Worm (Caenorhabditis elegans): Measurements from ENCODE around the gene M163.5.

Gene M163.5

DNA sequence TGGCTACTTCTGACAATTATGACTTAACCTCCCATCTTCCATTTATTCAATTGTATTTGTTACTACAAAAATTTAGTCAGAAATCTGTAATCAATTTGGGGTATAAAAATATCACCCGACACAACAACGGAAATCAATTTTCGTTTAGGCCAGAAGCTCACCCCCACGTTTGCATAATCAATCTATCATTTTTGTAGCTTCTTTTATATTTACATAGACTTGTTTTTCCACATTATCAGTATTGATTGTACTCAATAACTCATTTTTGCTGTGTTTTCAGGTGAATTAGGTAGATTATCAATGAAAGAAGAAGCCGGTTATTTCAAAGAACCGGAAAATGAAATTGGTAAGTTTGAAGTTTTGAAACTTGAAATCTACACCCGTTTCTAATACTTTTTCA, at the start of gene M163.5:
TSS of gene M163.5 (plus strand) at position 301 of the 400 bp plus-strand sequence.
- no peak for TF ChIP-seq sem-2 (GFP tag; optimal IDR thresholded peaks at IDR 0.05)
- TF ChIP-seq unc-39 (tag; optimal IDR thresholded peaks at IDR 0.05), result no peak
- no peak for TF ChIP-seq nhr-28 (tag; optimal IDR thresholded peaks at IDR 0.05)
- TF ChIP-seq elt-1 (tag; optimal IDR thresholded peaks at IDR 0.05; ENCODE audit: borderline replicate concordance, insufficient read depth), result no peak
- TF ChIP-seq hlh-1 (tag; optimal IDR thresholded peaks at IDR 0.05), result no peak
- no peak for TF ChIP-seq sptf-1 (tag; optimal IDR thresholded peaks at IDR 0.05)
- no peak for TF ChIP-seq nhr-12 (tag; optimal IDR thresholded peaks at IDR 0.05)
- no peak for TF ChIP-seq nhr-76 (tag; optimal IDR thresholded peaks at IDR 0.05)
- no peak for TF ChIP-seq lin-32 (GFP tag; optimal IDR thresholded peaks at IDR 0.05)
- TF ChIP-seq ceh-83 (GFP tag; optimal IDR thresholded peaks at IDR 0.05), result no peak
- TF ChIP-seq cnd-1 (tag; optimal IDR thresholded peaks at IDR 0.05), result no peak
- TF ChIP-seq bed-3 (GFP tag; optimal IDR thresholded peaks at IDR 0.05), result no peak

DNA sequence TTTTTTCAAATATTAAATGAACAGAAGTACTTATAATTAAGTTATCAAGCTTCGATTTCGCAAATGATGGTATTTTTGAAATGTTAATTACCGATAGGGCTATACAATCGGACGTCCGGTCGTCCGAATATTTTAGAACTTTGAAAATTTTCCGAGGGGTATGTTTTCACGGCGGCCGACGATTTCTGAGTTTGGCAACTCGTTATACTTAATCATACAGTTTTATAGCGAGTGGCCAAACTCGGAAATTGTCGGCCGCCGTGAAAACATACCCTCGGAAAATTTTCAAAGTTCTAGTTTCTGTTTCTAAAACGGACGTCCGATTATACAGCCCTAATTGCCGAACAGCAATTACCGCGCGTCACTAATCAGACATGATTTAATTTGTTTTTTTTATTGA, 49.7 kb upstream of the M163.5 start:
- TF ChIP-seq ham-2 (GFP tag; optimal IDR thresholded peaks at IDR 0.05) (no peak), nhr-28 (tag; optimal IDR thresholded peaks at IDR 0.05) (no peak), mls-2 (tag; optimal IDR thresholded peaks at IDR 0.05) (no peak), lsy-2 (tag; optimal IDR thresholded peaks at IDR 0.05) (no peak), cnd-1 (tag; optimal IDR thresholded peaks at IDR 0.05) (no peak), M03D4.4 (tag; optimal IDR thresholded peaks at IDR 0.05) (no peak), ceh-43 (GFP tag; optimal IDR thresholded peaks at IDR 0.05) (no peak), unc-120 (tag; optimal IDR thresholded peaks at IDR 0.05; ENCODE audit: poor library complexity, severe bottlenecking) (no peak), pha-4 (tag; optimal IDR thresholded peaks at IDR 0.05) (no peak), nhr-12 (tag; optimal IDR thresholded peaks at IDR 0.05) (no peak)

DNA sequence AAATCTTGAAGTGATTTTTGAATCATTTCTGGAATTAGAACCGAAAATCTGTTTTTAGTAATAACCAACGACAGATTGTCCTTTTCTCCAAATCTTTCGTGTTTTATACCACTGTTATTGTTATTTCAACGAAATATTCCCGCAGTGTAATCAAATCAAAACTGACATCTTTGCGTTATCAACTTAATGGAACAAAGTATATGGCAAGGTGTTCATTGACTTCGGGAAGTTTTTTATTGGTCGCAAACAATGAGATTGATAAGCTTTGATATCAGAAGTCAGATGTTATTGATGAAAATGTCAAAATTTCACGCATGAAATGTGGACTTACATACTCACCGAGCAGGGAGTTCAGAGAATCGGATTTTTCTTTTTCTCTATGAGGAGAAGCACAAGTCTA, 49.2 kb upstream of the M163.5 start, which contains the start of gene F23D12.11:
TSS of gene F23D12.11 (minus strand) at position 79 of the 400 bp plus-strand sequence.
- TF ChIP-seq blmp-1 (tag; optimal IDR thresholded peaks at IDR 0.05) (no peak), pha-4 (tag; optimal IDR thresholded peaks at IDR 0.05) (no peak), lin-13 (tag; optimal IDR thresholded peaks at IDR 0.05) (no peak), mab-5 (tag; optimal IDR thresholded peaks at IDR 0.05) (no peak), ztf-11 (tag; optimal IDR thresholded peaks at IDR 0.05) (no peak), nhr-28 (tag; optimal IDR thresholded peaks at IDR 0.05) (no peak), ham-2 (GFP tag; optimal IDR thresholded peaks at IDR 0.05) (no peak)

DNA sequence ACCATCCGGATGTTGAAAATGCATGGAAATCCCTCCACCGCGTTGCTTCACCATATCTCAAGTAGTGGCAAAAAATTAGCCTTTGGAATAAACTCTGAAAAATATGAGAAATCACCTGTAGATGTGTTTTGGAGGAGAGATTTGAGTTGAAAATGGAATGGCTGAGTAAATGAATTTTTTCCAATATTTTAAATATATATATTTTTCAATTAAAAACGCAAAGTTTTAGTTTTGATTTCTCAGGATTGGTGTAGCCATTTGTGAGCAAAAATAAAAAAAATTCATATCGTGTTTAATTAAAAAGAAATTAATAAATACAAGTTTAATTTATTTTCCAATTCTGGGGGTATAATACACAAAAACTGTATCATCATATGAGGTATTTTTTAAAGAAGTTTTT, 45.8 kb upstream of the M163.5 start, which contains the start of gene F23D12.1:
TSS of gene F23D12.1 (minus strand) at position 101 of the 400 bp plus-strand sequence.
- TF ChIP-seq nhr-2 (tag; optimal IDR thresholded peaks at IDR 0.05), result no peak
- TF ChIP-seq tbx-8 (GFP tag; optimal IDR thresholded peaks at IDR 0.05), result no peak
- no peak for TF ChIP-seq M03D4.4 (tag; optimal IDR thresholded peaks at IDR 0.05)
- TF ChIP-seq mab-5 (tag; optimal IDR thresholded peaks at IDR 0.05), result no peak
- TF ChIP-seq ztf-11 (tag; optimal IDR thresholded peaks at IDR 0.05), result no peak
- no peak for TF ChIP-seq ces-1 (GFP tag; optimal IDR thresholded peaks at IDR 0.05)
- TF ChIP-seq lin-13 (tag; optimal IDR thresholded peaks at IDR 0.05), result no peak
- TF ChIP-seq nhr-28 (tag; optimal IDR thresholded peaks at IDR 0.05), result no peak
- no peak for TF ChIP-seq cnd-1 (tag; optimal IDR thresholded peaks at IDR 0.05)
- no peak for TF ChIP-seq elt-3 (tag; optimal IDR thresholded peaks at IDR 0.05)
- TF ChIP-seq snpc-4 (tag; optimal IDR thresholded peaks at IDR 0.05), result no peak
- no peak for TF ChIP-seq hlh-1 (tag; optimal IDR thresholded peaks at IDR 0.05)
- no peak for TF ChIP-seq ceh-43 (GFP tag; optimal IDR thresholded peaks at IDR 0.05)
- no peak for TF ChIP-seq lin-32 (GFP tag; optimal IDR thresholded peaks at IDR 0.05)
- TF ChIP-seq bed-3 (GFP tag; optimal IDR thresholded peaks at IDR 0.05), result no peak
- TF ChIP-seq lsy-2 (tag; optimal IDR thresholded peaks at IDR 0.05), result no peak
- TF ChIP-seq nhr-12 (tag; optimal IDR thresholded peaks at IDR 0.05), result no peak

DNA sequence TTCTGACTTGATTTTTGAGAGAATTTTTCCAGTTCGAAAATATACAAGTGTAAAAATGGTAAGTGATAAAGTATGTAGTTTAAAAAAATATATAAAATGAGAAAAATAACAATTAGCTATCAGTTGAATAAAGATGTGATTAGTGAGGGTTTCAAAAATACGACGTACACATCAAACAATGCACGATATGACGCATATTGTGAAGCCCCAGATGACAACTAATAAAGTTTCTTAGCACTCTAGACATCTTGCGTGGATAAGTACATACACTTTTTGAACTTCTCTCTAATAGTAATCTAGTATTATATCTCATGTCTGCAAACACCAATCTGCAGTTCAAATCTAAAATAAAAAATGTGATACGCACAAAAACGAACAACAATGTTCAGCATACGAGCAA, 43.4 kb upstream of the M163.5 start:
- no peak for TF ChIP-seq mab-5 (tag; optimal IDR thresholded peaks at IDR 0.05)
- TF ChIP-seq mls-2 (tag; optimal IDR thresholded peaks at IDR 0.05), result no peak

DNA sequence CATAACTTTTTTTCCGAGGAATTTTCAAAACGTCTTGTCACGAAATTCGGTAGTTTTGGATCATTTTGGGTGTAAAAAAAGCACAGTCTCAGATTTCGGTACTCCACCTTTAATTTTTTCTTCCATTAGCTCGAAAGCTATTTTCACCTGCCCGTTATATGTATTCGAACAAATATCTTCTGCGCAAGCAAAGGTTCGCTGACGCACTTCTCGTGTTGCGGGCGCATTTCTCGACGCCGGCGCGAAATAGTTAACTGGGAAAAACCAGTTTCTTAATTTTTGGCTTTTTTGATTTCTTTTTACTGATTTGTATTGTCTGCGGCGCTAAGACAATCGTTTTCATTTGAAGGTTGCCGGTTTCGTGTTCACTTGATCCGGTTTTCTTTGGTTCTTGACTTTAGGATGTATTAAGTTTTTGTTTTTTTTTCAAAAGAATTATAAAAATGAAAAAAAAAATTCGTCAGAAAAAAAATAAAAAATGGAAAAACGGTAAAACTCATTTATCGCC, 38.1 kb upstream of the M163.5 start:
- no peak for TF ChIP-seq tbx-8 (GFP tag; optimal IDR thresholded peaks at IDR 0.05)
